Fruit fly (Drosophila melanogaster): ENCODE results near the gene Pfdn6.

Gene Pfdn6

dm6 chr3L:19904411-19905135, 18.9 kb upstream of the Pfdn6 start (continued):
- TF ChIP-seq Pdp1 (GFP tag; optimal IDR thresholded peaks at IDR 0.05) (peak in 1 of 2 experiments; percentile 79), Scr (GFP tag; IDR thresholded peaks at IDR 0.05; ENCODE audit: partially characterized antibody) (no peak), fd102C (GFP tag; optimal IDR thresholded peaks at IDR 0.05) (no peak), sqz (GFP tag; optimal IDR thresholded peaks at IDR 0.05) (no peak), CG7786 (GFP tag; optimal IDR thresholded peaks at IDR 0.05) (no peak), sd (tag; optimal IDR thresholded peaks at IDR 0.05) (peak; percentile 12), Optix (GFP tag; IDR thresholded peaks at IDR 0.05) (no peak), CG7928 (GFP tag; optimal IDR thresholded peaks at IDR 0.05) (no peak), CG12391 (tag; optimal IDR thresholded peaks at IDR 0.05) (no peak), CG31224 (GFP tag; IDR thresholded peaks at IDR 0.05) (no peak), CG2875 (GFP tag; optimal IDR thresholded peaks at IDR 0.05) (no peak), kni (GFP tag; optimal IDR thresholded peaks at IDR 0.05) (peak; percentile 16), D19A (tag; optimal IDR thresholded peaks at IDR 0.05) (no peak), Lpt (GFP tag; optimal IDR thresholded peaks at IDR 0.05) (no peak), vnd (GFP tag; IDR thresholded peaks at IDR 0.05; ENCODE audit: partially characterized antibody) (no peak), lab (GFP tag; optimal IDR thresholded peaks at IDR 0.05) (peak; percentile 1), pan (optimal IDR thresholded peaks at IDR 0.05) (no peak), pan (GFP tag; optimal IDR thresholded peaks at IDR 0.05 in 1 of 2, IDR thresholded peaks at IDR 0.05 in 1 of 2) (no peak), CG10209 (GFP tag; optimal IDR thresholded peaks at IDR 0.05) (no peak), CG8478 (optimal IDR thresholded peaks at IDR 0.05) (no peak), CkIIα-i1 (GFP tag; IDR thresholded peaks at IDR 0.05) (no peak), CG8089 (GFP tag; optimal IDR thresholded peaks at IDR 0.05) (no peak), usp (GFP tag; optimal IDR thresholded peaks at IDR 0.05) (no peak), eyg (GFP tag; optimal IDR thresholded peaks at IDR 0.05) (no peak), CG7357 (GFP tag; IDR thresholded peaks at IDR 0.05) (no peak), CG4730 (GFP tag; IDR thresholded peaks at IDR 0.05) (no peak), CG2202 (tag; optimal IDR thresholded peaks at IDR 0.05) (no peak), CG4617 (GFP tag; optimal IDR thresholded peaks at IDR 0.05; ENCODE audit: borderline replicate concordance) (no peak), Opbp (GFP tag; IDR thresholded peaks at IDR 0.05; ENCODE audit: partially characterized antibody) (no peak), cg (GFP tag; optimal IDR thresholded peaks at IDR 0.05) (peak; percentile 34), ATbp (GFP tag; optimal IDR thresholded peaks at IDR 0.05) (no peak), CG8765 (GFP tag; IDR thresholded peaks at IDR 0.05) (no peak)

- TF ChIP-seq Hsf (GFP tag; optimal IDR thresholded peaks at IDR 0.05) (peak; percentile 40), CG9437 (GFP tag; optimal IDR thresholded peaks at IDR 0.05) (no peak), ci (GFP tag; IDR thresholded peaks at IDR 0.05) (peak; percentile 46; the same call in 1 of the 3 replicates), prd (optimal IDR thresholded peaks at IDR 0.05) (no peak), prd (GFP tag; IDR thresholded peaks at IDR 0.05) (0 out of 3 replicates have a peak, but pooled peaks have one; percentile 16), Gug (GFP tag; IDR thresholded peaks at IDR 0.05) (peak; percentile 14; the same call in 1 of the 4 replicates), CG6813 (GFP tag; optimal IDR thresholded peaks at IDR 0.05) (no peak), CG11696 (GFP tag; IDR thresholded peaks at IDR 0.05) (peak; percentile 81), gem (tag; optimal IDR thresholded peaks at IDR 0.05) (peak; percentile 28), tio (GFP tag; optimal IDR thresholded peaks at IDR 0.05) (peak; percentile 39), Stat92E (GFP tag; optimal IDR thresholded peaks at IDR 0.05) (no peak), CHES-1-like (GFP tag; optimal IDR thresholded peaks at IDR 0.05) (peak; percentile 26), ato (GFP tag; IDR thresholded peaks at IDR 0.05; ENCODE audit: partially characterized antibody) (no peak), Nf-YC (tag; optimal IDR thresholded peaks at IDR 0.05) (no peak), Xrp1 (GFP tag; IDR thresholded peaks at IDR 0.05) (0 out of 2 replicates have a peak, but pooled peaks have one; percentile 10), ttk (GFP tag; IDR thresholded peaks at IDR 0.05) (no peak), CG11504 (tag; optimal IDR thresholded peaks at IDR 0.05) (no peak), onecut (GFP tag; IDR thresholded peaks at IDR 0.05) (no peak), CG9932 (GFP tag; IDR thresholded peaks at IDR 0.05) (peak; percentile 41), gcm2 (GFP tag; optimal IDR thresholded peaks at IDR 0.05) (no peak)
These were observed 18.0 kb upstream of the Pfdn6 start for dm6 chr3L:19905427-19905826.

All from whole organism, embryonic.